Worm (Caenorhabditis elegans) whole organism, midembryonic: ENCODE measurements around the gene ZK185.3.

ENCODE experiments used
- cog-1 ChIP-seq: sonication (generic microtip); optimal IDR thresholded peaks from 2 replicates; lab custom pipeline; 2016; ENCODE audit warnings: missing genetic modification characterization, missing compliant biosample characterization
- flt-1 ChIP-seq: fragments of 200-800 bp; sonication (Bioruptor generic); IDR thresholded peaks from 2 replicates; pipeline ENCODE4 v1.3.6; 2022; ENCODE audit warnings: missing genetic modification characterization, missing compliant biosample characterization
- klf-2 ChIP-seq: fragments of 200-800 bp; sonication (Bioruptor generic); conservative IDR thresholded peaks from 2 replicates; pipeline ENCODE4 v1.3.6; 2022; ENCODE audit warnings: missing genetic modification reagents, missing genetic modification characterization, missing compliant biosample characterization
- med-1 ChIP-seq: sonication (generic microtip); optimal IDR thresholded peaks from 2 replicates; lab custom pipeline; 2017; ENCODE audit warnings: missing genetic modification characterization, mild to moderate bottlenecking, missing compliant biosample characterization, antibody characterized with exemption, missing genetic modification reagents; ENCODE audit not compliant: insufficient read depth
- ref-1 ChIP-seq: fragments of 200-800 bp; sonication (Bioruptor generic); conservative IDR thresholded peaks from 2 replicates; pipeline ENCODE4 v1.3.6; 2022; ENCODE audit warnings: missing genetic modification reagents, missing genetic modification characterization, missing compliant biosample characterization
- ztf-23 ChIP-seq: fragments of 200-800 bp; sonication (Bioruptor generic); IDR thresholded peaks from 2 replicates; pipeline ENCODE4 v1.3.6; 2022; ENCODE audit warnings: missing genetic modification reagents, missing genetic modification characterization, missing compliant biosample characterization

- no peak for TF ChIP-seq ref-1 (GFP tag; lab: Robert Waterston, UW)
- TF ChIP-seq klf-2, result no peak
- no peak for TF ChIP-seq ztf-23 (GFP tag; lab: Robert Waterston, UW)
- no peak for TF ChIP-seq flt-1
- TF ChIP-seq cog-1, result no peak
- no peak for TF ChIP-seq med-1 (GFP tag; lab: Kevin White, UChicago)
Observed at ce11 chrIV:4536247-4536646, 6.0 kb upstream of the ZK185.3 start, which contains the start of gene ZK185.2.
